Fruit fly (Drosophila melanogaster) whole organism, pupa: Measurements from ENCODE around the gene CG11679.
A peak's percentile ranks its signal among the peaks of the same experiment; 100 is the strongest.

Source experiments
- CG10348 ChIP-seq: fragments of 200-800 bp; sonication (Bioruptor generic); IDR thresholded peaks from 2 replicates; pipeline ENCODE4 v1.3.6; 2022; ENCODE audit warnings: missing biosample characterization, missing genetic modification characterization
- CG12605 ChIP-seq: fragments of 200-800 bp; sonication (Bioruptor generic); IDR thresholded peaks from 2 replicates; pipeline ENCODE4 v1.3.6; 2022; ENCODE audit warnings: missing biosample characterization, missing genetic modification characterization
- CG13204 ChIP-seq: fragments of 200-800 bp; sonication (Bioruptor generic); optimal IDR thresholded peaks from 2 replicates; lab custom pipeline; 2018; ENCODE audit warnings: missing biosample characterization, mild to moderate bottlenecking, missing genetic modification characterization, moderate library complexity
- CG14655 ChIP-seq: fragments of 200-800 bp; sonication (Bioruptor generic); optimal IDR thresholded peaks from 3 replicates; lab custom pipeline; 2017; ENCODE audit warnings: mild to moderate bottlenecking, missing biosample characterization, missing genetic modification reagents, missing genetic modification characterization
- CG15710 ChIP-seq: fragments of 200-800 bp; sonication (Bioruptor generic); optimal IDR thresholded peaks from 2 replicates; lab custom pipeline; 2018; ENCODE audit warnings: missing biosample characterization, mild to moderate bottlenecking, missing genetic modification characterization, moderate library complexity
- CG17806 ChIP-seq: fragments of 200-800 bp; sonication (Bioruptor generic); optimal IDR thresholded peaks from 2 replicates; lab custom pipeline; 2018; ENCODE audit warnings: missing biosample characterization, mild to moderate bottlenecking, missing genetic modification characterization, moderate library complexity
- CG32121 ChIP-seq: fragments of 200-800 bp; sonication (Bioruptor generic); IDR thresholded peaks from 2 replicates; pipeline ENCODE4 v1.3.6; 2022; ENCODE audit warnings: missing biosample characterization, missing genetic modification characterization
- CG34367 ChIP-seq: fragments of 200-800 bp; sonication (Bioruptor generic); optimal IDR thresholded peaks from 2 replicates; lab custom pipeline; 2018; ENCODE audit warnings: missing biosample characterization, mild to moderate bottlenecking, missing genetic modification characterization
- CG4496 ChIP-seq: fragments of 200-800 bp; sonication (Bioruptor generic); IDR thresholded peaks from 3 replicates; pipeline ENCODE4 v1.3.6; 2022; ENCODE audit warnings: missing biosample characterization, missing genetic modification characterization
- CG8159 ChIP-seq: fragments of 200-800 bp; sonication (Bioruptor generic); optimal IDR thresholded peaks from 3 replicates; lab custom pipeline; 2018; ENCODE audit warnings: missing biosample characterization, mild to moderate bottlenecking, missing genetic modification characterization, moderate library complexity
- CG8301 ChIP-seq: fragments of 200-800 bp; sonication (Bioruptor generic); optimal IDR thresholded peaks from 2 replicates; lab custom pipeline; 2018; ENCODE audit warnings: missing biosample characterization, mild to moderate bottlenecking, missing genetic modification characterization
- CG9948 ChIP-seq: fragments of 200-800 bp; sonication (Bioruptor generic); optimal IDR thresholded peaks from 2 replicates; lab custom pipeline; 2018; ENCODE audit warnings: missing biosample characterization, mild to moderate bottlenecking, missing genetic modification characterization, moderate library complexity
- D1 ChIP-seq: fragments of 200-800 bp; sonication (Bioruptor generic); optimal IDR thresholded peaks from 2 replicates; lab custom pipeline; 2018; ENCODE audit warnings: missing biosample characterization, mild to moderate bottlenecking, missing genetic modification characterization, moderate library complexity
- EcR ChIP-seq: fragments of 200-800 bp; sonication (Bioruptor generic); optimal IDR thresholded peaks from 3 replicates; lab custom pipeline; 2019; ENCODE audit warnings: missing biosample characterization, missing genetic modification characterization, mild to moderate bottlenecking, moderate library complexity, missing genetic modification reagents
- Ets98B ChIP-seq: fragments of 200-800 bp; sonication (Bioruptor generic); IDR thresholded peaks from 2 replicates; pipeline ENCODE4 v1.3.6; 2022; ENCODE audit warnings: missing biosample characterization, missing genetic modification characterization
- Pif1A ChIP-seq: fragments of 200-800 bp; sonication (Bioruptor generic); optimal IDR thresholded peaks from 3 replicates; lab custom pipeline; 2016; ENCODE audit warnings: missing biosample characterization, missing genetic modification characterization
- Pif1B ChIP-seq: fragments of 200-800 bp; sonication (Bioruptor generic); optimal IDR thresholded peaks from 3 replicates; lab custom pipeline; 2016; ENCODE audit warnings: missing biosample characterization, missing genetic modification characterization
- Snoo ChIP-seq: fragments of 200-800 bp; sonication (Bioruptor generic); optimal IDR thresholded peaks from 3 replicates; lab custom pipeline; 2017; ENCODE audit warnings: missing biosample characterization, mild to moderate bottlenecking, missing genetic modification characterization, inconsistent platforms
- fd96Ca ChIP-seq: fragments of 200-800 bp; sonication (Bioruptor generic); IDR thresholded peaks from 3 replicates; pipeline ENCODE4 v1.3.6; 2022; ENCODE audit warnings: missing biosample characterization, missing genetic modification characterization
- gl ChIP-seq: fragments of 200-800 bp; sonication (Bioruptor generic); optimal IDR thresholded peaks from 2 replicates; lab custom pipeline; 2018; ENCODE audit warnings: missing biosample characterization, mild to moderate bottlenecking, missing genetic modification characterization
- rn ChIP-seq: fragments of 200-800 bp; sonication (Bioruptor generic); IDR thresholded peaks from 2 replicates; pipeline ENCODE4 v1.3.6; 2022; ENCODE audit warnings: missing biosample characterization, missing genetic modification characterization

Gene CG11679

dm6 chrX:15738890-15739550 lies at the start of gene CG11679, which contains the start of gene CG8206:
CG11679 (minus strand) TSS chrX:15738954.
CG8206 (plus strand) TSS chrX:15739230.
- TF ChIP-seq Snoo (tag; lab: Kevin White, UChicago) (peak; percentile 48), Ets98B (GFP tag; lab: Robert Waterston, UW) (no peak), EcR (GFP tag; lab: Kevin White, UChicago) (peak; percentile 1), CG8301 (peak; percentile 10), CG8159 (tag; lab: Kevin White, UChicago) (peak; percentile 47), Pif1B (GFP tag; lab: Kevin White, UChicago) (no peak), CG34367 (tag; lab: Kevin White, UChicago) (no peak), rn (GFP tag; lab: Robert Waterston, UW) (no peak), CG10348 (GFP tag; lab: Robert Waterston, UW) (no peak), CG32121 (GFP tag; lab: Robert Waterston, UW) (peak; percentile 29; the same call in 1 of the 2 replicates), CG4496 (no peak), CG13204 (GFP tag; lab: Kevin White, UChicago) (no peak), CG9948 (tag; lab: Kevin White, UChicago) (peak; percentile 32), fd96Ca (GFP tag; lab: Robert Waterston, UW) (no peak; the same call in 2 of the 3 replicates), Pif1A (GFP tag; lab: Kevin White, UChicago) (peak; percentile 28), D1 (no peak), CG14655 (GFP tag; lab: Kevin White, UChicago) (no peak), gl (no peak), CG17806 (tag; lab: Kevin White, UChicago) (no peak), CG15710 (tag; lab: Kevin White, UChicago) (peak; percentile 33), CG12605 (GFP tag; lab: Robert Waterston, UW) (no peak)

dm6 chrX:15786242-15786641 lies 47.5 kb upstream of the CG11679 start:
- TF ChIP-seq CG12605 (GFP tag; lab: Robert Waterston, UW): no peak
- TF ChIP-seq D1: no peak
- TF ChIP-seq rn (GFP tag; lab: Robert Waterston, UW): no peak
- TF ChIP-seq gl: no peak
- no peak for TF ChIP-seq Ets98B (GFP tag; lab: Robert Waterston, UW)
- TF ChIP-seq EcR (GFP tag; lab: Kevin White, UChicago): no peak
- no peak for TF ChIP-seq CG10348 (GFP tag; lab: Robert Waterston, UW)
- no peak for TF ChIP-seq CG32121 (GFP tag; lab: Robert Waterston, UW)
- no peak for TF ChIP-seq Snoo (tag; lab: Kevin White, UChicago)
- no peak for TF ChIP-seq CG17806 (tag; lab: Kevin White, UChicago)
- TF ChIP-seq CG34367 (tag; lab: Kevin White, UChicago): no peak
- TF ChIP-seq CG9948 (tag; lab: Kevin White, UChicago): no peak
- no peak for TF ChIP-seq Pif1B (GFP tag; lab: Kevin White, UChicago)
- TF ChIP-seq CG13204 (GFP tag; lab: Kevin White, UChicago): no peak
- TF ChIP-seq CG14655 (GFP tag; lab: Kevin White, UChicago): no peak
- TF ChIP-seq CG8159 (tag; lab: Kevin White, UChicago): no peak
- TF ChIP-seq CG8301: no peak
- no peak for TF ChIP-seq Pif1A (GFP tag; lab: Kevin White, UChicago)
- TF ChIP-seq CG4496: no peak

dm6 chrX:15785429-15786239 lies 46.9 kb upstream of the CG11679 start, which contains the start of the genes Paf-AHalpha and mRpS30:
Paf-AHalpha (minus strand) TSS chrX:15785583.
mRpS30 (plus strand) TSS chrX:15786047.
- no peak for TF ChIP-seq CG13204 (GFP tag; lab: Kevin White, UChicago)
- no peak for TF ChIP-seq Pif1A (GFP tag; lab: Kevin White, UChicago)
- no peak for TF ChIP-seq CG9948 (tag; lab: Kevin White, UChicago)
- no peak for TF ChIP-seq Snoo (tag; lab: Kevin White, UChicago)
- TF ChIP-seq CG34367 (tag; lab: Kevin White, UChicago): no peak
- no peak for TF ChIP-seq rn (GFP tag; lab: Robert Waterston, UW)
- TF ChIP-seq CG8301: no peak

dm6 chrX:15783610-15784009 lies 44.9 kb upstream of the CG11679 start, which contains the start of gene Efhc1.1:
Efhc1.1 (minus strand) TSS chrX:15783710.
- TF ChIP-seq Ets98B (GFP tag; lab: Robert Waterston, UW) (no peak), Snoo (tag; lab: Kevin White, UChicago) (no peak), CG15710 (tag; lab: Kevin White, UChicago) (no peak), CG4496 (no peak), gl (no peak), fd96Ca (GFP tag; lab: Robert Waterston, UW) (no peak), Pif1B (GFP tag; lab: Kevin White, UChicago) (no peak), CG9948 (tag; lab: Kevin White, UChicago) (no peak), CG32121 (GFP tag; lab: Robert Waterston, UW) (no peak), CG34367 (tag; lab: Kevin White, UChicago) (no peak), D1 (no peak), CG13204 (GFP tag; lab: Kevin White, UChicago) (no peak), CG14655 (GFP tag; lab: Kevin White, UChicago) (no peak), CG10348 (GFP tag; lab: Robert Waterston, UW) (no peak), CG8301 (no peak), CG12605 (GFP tag; lab: Robert Waterston, UW) (no peak), rn (GFP tag; lab: Robert Waterston, UW) (no peak), Pif1A (GFP tag; lab: Kevin White, UChicago) (no peak), EcR (GFP tag; lab: Kevin White, UChicago) (no peak)
